Worm (Caenorhabditis elegans): ENCODE data around the gene T25B6.4.

The T25B6.4 gene

ce11 chrX:9011471-9011870 lies 4.0 kb upstream of the T25B6.4 start:
- TF ChIP-seq egl-44 (GFP tag; IDR thresholded peaks at IDR 0.05) (no peak), let-607 (tag; optimal IDR thresholded peaks at IDR 0.05) (no peak)

- TF ChIP-seq snpc-1.3 (tag; optimal IDR thresholded peaks at IDR 0.05; ENCODE audit: insufficient read depth), result no peak
Measured at ce11 chrX:9014451-9014850, 1.1 kb upstream of the T25B6.4 start.

ce11 chrX:9021645-9022044 lies 6.1 kb downstream of the T25B6.4 start, which contains the start of gene T25B6.5:
Gene T25B6.5 (minus strand): TSS chrX:9021745.
- TF ChIP-seq C06A6.2 (GFP tag; conservative IDR thresholded peaks at IDR 0.05) (no peak), lsy-27 (tag; optimal IDR thresholded peaks at IDR 0.05; ENCODE audit: borderline replicate concordance, insufficient read depth) (no peak), mel-28 (tag; optimal IDR thresholded peaks at IDR 0.05; ENCODE audit: borderline replicate concordance) (no peak), lin-35 (GFP tag; optimal IDR thresholded peaks at IDR 0.05) (no peak), attf-5 (GFP tag; optimal IDR thresholded peaks at IDR 0.05) (no peak), C17E4.6 (GFP tag; IDR thresholded peaks at IDR 0.05) (no peak), ceh-100 (GFP tag; IDR thresholded peaks at IDR 0.05) (no peak), egrh-3 (GFP tag; IDR thresholded peaks at IDR 0.05) (no peak), chd-7 (tag; optimal IDR thresholded peaks at IDR 0.05) (no peak), nhr-120 (GFP tag; IDR thresholded peaks at IDR 0.05) (no peak), F39B2.1 (GFP tag; IDR thresholded peaks at IDR 0.05) (no peak)

- TF ChIP-seq xnd-1 (tag; optimal IDR thresholded peaks at IDR 0.05) (no peak), hlh-12 (tag; optimal IDR thresholded peaks at IDR 0.05) (no peak), ceh-27 (GFP tag; optimal IDR thresholded peaks at IDR 0.05) (no peak), dox-1 (GFP tag; IDR thresholded peaks at IDR 0.05) (no peak), Y56A3A.18 (GFP tag; IDR thresholded peaks at IDR 0.05) (no peak), mel-28 (tag; optimal IDR thresholded peaks at IDR 0.05; ENCODE audit: borderline replicate concordance) (no peak), ceh-100 (GFP tag; IDR thresholded peaks at IDR 0.05) (no peak), hlh-26 (GFP tag; conservative IDR thresholded peaks at IDR 0.05) (no peak), ztf-18 (tag; optimal IDR thresholded peaks at IDR 0.05) (no peak), snpc-3.4 (tag; optimal IDR thresholded peaks at IDR 0.05) (no peak), ceh-79 (tag; optimal IDR thresholded peaks at IDR 0.05) (no peak), nhr-179 (tag; optimal IDR thresholded peaks at IDR 0.05) (no peak), chd-7 (tag; optimal IDR thresholded peaks at IDR 0.05) (no peak), let-607 (tag; optimal IDR thresholded peaks at IDR 0.05) (no peak), snpc-1.3 (tag; optimal IDR thresholded peaks at IDR 0.05; ENCODE audit: insufficient read depth) (no peak), rcor-1 (GFP tag; IDR thresholded peaks at IDR 0.05) (no peak), snpc-4 (GFP tag; optimal IDR thresholded peaks at IDR 0.05) (no peak), snpc-4 (tag; optimal IDR thresholded peaks at IDR 0.05) (no peak), F49E8.2 (tag; optimal IDR thresholded peaks at IDR 0.05; ENCODE audit: insufficient read depth) (no peak)
Measured at ce11 chrX:9022779-9023178, 7.3 kb downstream of the T25B6.4 start, which contains the start of gene T25B6.6. Gene T25B6.6 (minus strand): TSS chrX:9022879.

- TF ChIP-seq F22D6.2 (tag; optimal IDR thresholded peaks at IDR 0.05) (no peak), T07F8.4 (tag; optimal IDR thresholded peaks at IDR 0.05) (no peak), C06A6.2 (GFP tag; conservative IDR thresholded peaks at IDR 0.05) (no peak), tlf-1 (GFP tag; optimal IDR thresholded peaks at IDR 0.05) (no peak)
Measured at ce11 chrX:9023816-9024215, 8.3 kb downstream of the T25B6.4 start.

Data from whole organism, young adult.